Worm (Caenorhabditis elegans): ENCODE measurements around the gene col-9.
A peak's percentile ranks its signal among the peaks of the same experiment; 100 is the strongest.

The col-9 gene

DNA sequence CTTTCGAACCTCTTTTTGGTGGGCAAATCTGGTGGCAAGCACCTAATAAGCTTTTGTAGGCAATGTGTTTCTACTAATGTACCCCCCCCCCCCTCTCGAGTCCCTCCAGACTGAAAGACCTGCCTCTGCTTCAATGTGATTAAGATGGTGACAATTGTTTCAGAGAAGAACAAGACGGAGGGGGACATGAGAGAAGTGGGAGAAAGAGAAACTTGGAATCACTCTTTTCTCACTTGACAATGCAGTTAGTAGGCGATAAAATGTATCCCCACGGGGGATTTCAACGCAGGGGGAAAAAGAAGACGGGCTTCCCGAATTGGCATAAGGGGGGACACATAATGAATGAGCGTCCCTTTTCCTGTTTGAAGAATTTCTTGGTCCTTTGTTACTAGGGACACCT lies 42.4 kb downstream of the col-9 start:
- TF ChIP-seq B0261.1 (tag; optimal IDR thresholded peaks at IDR 0.05) (no peak), zfh-2 (GFP tag; conservative IDR thresholded peaks at IDR 0.05) (no peak), lin-40 (tag; optimal IDR thresholded peaks at IDR 0.05) (no peak), tlf-1 (GFP tag; optimal IDR thresholded peaks at IDR 0.05) (no peak), aptf-2 (GFP tag; conservative IDR thresholded peaks at IDR 0.05) (0 out of 2 replicates have a peak, but pooled peaks have one; percentile 20), ztf-28 (GFP tag; IDR thresholded peaks at IDR 0.05) (no peak), somi-1 (GFP tag; optimal IDR thresholded peaks at IDR 0.05) (no peak), hsf-1 (GFP tag; IDR thresholded peaks at IDR 0.05) (0 out of 2 replicates have a peak, but pooled peaks have one; percentile 34), K11D2.4 (GFP tag; IDR thresholded peaks at IDR 0.05) (no peak)

DNA sequence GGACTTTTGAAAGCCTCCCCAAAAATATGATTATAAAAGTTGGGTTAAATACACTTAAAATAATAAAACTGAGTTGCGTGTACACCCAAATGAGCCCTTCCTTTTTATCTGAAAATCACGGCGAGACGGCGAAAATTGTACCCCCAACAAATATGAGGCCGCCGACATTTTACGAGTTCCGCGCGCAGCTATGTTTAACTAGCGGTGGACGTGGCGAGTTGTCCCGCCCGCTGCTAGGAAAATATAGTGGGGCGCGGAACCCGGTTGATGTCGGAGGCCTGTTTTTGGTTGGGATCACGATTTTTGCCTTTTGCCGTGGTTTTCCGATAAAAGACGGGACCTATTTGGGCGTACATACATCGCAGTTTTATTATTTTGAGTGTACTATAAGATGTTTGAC lies 43.2 kb downstream of the col-9 start:
- no peak for TF ChIP-seq C06A6.2 (GFP tag; conservative IDR thresholded peaks at IDR 0.05)
- TF ChIP-seq Y53F4B.3 (GFP tag; IDR thresholded peaks at IDR 0.05) = no peak
- no peak for TF ChIP-seq snpc-4 (GFP tag; optimal IDR thresholded peaks at IDR 0.05)
- peak in 2 of 4 experiments; percentile 82 to 88 for TF ChIP-seq snpc-4 (tag; optimal IDR thresholded peaks at IDR 0.05)
- TF ChIP-seq F23B12.7 (tag; optimal IDR thresholded peaks at IDR 0.05; ENCODE audit: insufficient read depth) = no peak
- TF ChIP-seq F39B2.1 (GFP tag; IDR thresholded peaks at IDR 0.05) = no peak
- TF ChIP-seq Y79H2A.3 (GFP tag; conservative IDR thresholded peaks at IDR 0.05) = no peak
- TF ChIP-seq tbx-9 (tag; optimal IDR thresholded peaks at IDR 0.05; ENCODE audit: borderline replicate concordance) = no peak
- no peak for TF ChIP-seq unc-62 (GFP tag; optimal IDR thresholded peaks at IDR 0.05)
- no peak for TF ChIP-seq D2030.7 (GFP tag; IDR thresholded peaks at IDR 0.05)
- peak; percentile 13; the same call in 1 of the 2 replicates for TF ChIP-seq hmg-1.2 (GFP tag; IDR thresholded peaks at IDR 0.05)
- no peak for TF ChIP-seq F33H1.4 (GFP tag; IDR thresholded peaks at IDR 0.05)

ce11 chrX:13633876-13634479 lies 44.1 kb downstream of the col-9 start:
- TF ChIP-seq D2030.7 (GFP tag; IDR thresholded peaks at IDR 0.05) = no peak
- TF ChIP-seq nhr-27 (tag; optimal IDR thresholded peaks at IDR 0.05) = no peak
- no peak for TF ChIP-seq hmg-20 (GFP tag; IDR thresholded peaks at IDR 0.05)
- TF ChIP-seq ztf-6 (GFP tag; IDR thresholded peaks at IDR 0.05) = no peak
- TF ChIP-seq hlh-26 (GFP tag; conservative IDR thresholded peaks at IDR 0.05) = no peak

- TF ChIP-seq nfya-1 (tag; optimal IDR thresholded peaks at IDR 0.05; ENCODE audit: borderline replicate concordance, insufficient read depth) (no peak), let-526 (GFP tag; IDR thresholded peaks at IDR 0.05) (no peak), hsf-1 (GFP tag; IDR thresholded peaks at IDR 0.05) (no peak), lin-40 (tag; optimal IDR thresholded peaks at IDR 0.05) (no peak), dox-1 (GFP tag; IDR thresholded peaks at IDR 0.05) (no peak), Y53F4B.3 (GFP tag; IDR thresholded peaks at IDR 0.05) (no peak), akir-1 (GFP tag; optimal IDR thresholded peaks at IDR 0.05) (no peak), F57C9.4 (tag; optimal IDR thresholded peaks at IDR 0.05) (no peak), die-1 (tag; optimal IDR thresholded peaks at IDR 0.05) (no peak), hlh-12 (tag; optimal IDR thresholded peaks at IDR 0.05) (no peak), hlh-26 (GFP tag; conservative IDR thresholded peaks at IDR 0.05) (no peak), chd-7 (tag; optimal IDR thresholded peaks at IDR 0.05) (no peak), athp-1 (tag; optimal IDR thresholded peaks at IDR 0.05) (no peak), nhr-27 (tag; optimal IDR thresholded peaks at IDR 0.05) (no peak), bed-2 (GFP tag; IDR thresholded peaks at IDR 0.05) (no peak), tlf-1 (GFP tag; optimal IDR thresholded peaks at IDR 0.05) (no peak), dpl-1 (GFP tag; optimal IDR thresholded peaks at IDR 0.05) (no peak), lsy-27 (tag; optimal IDR thresholded peaks at IDR 0.05; ENCODE audit: borderline replicate concordance, insufficient read depth) (no peak), sea-2 (GFP tag; IDR thresholded peaks at IDR 0.05) (no peak)
Measured at ce11 chrX:13637526-13637925, 47.7 kb downstream of the col-9 start.

All from whole organism, young adult.